Fruit fly (Drosophila melanogaster) whole organism, embryonic: ENCODE data around the gene HDAC1.

Source experiments
- Atf6 ChIP-seq: fragments of 200-800 bp; sonication (Bioruptor generic); IDR thresholded peaks from 2 replicates; pipeline ENCODE4 v1.3.6; 2022; ENCODE audit warnings: missing biosample characterization, missing genetic modification characterization
- Awh ChIP-seq: fragments of 200-800 bp; sonication (Bioruptor generic); IDR thresholded peaks from 2 replicates; pipeline ENCODE4, ENCODE4 v1.3.6; 2022; ENCODE audit warnings: missing biosample characterization, missing genetic modification characterization
- C15 ChIP-seq: fragments of 200-800 bp; sonication (Bioruptor generic); IDR thresholded peaks from 3 replicates; pipeline ENCODE4 v1.3.6; 2022; ENCODE audit warnings: missing biosample characterization, missing genetic modification characterization
- CG12071 ChIP-seq: fragments of 200-800 bp; sonication (Bioruptor generic); optimal IDR thresholded peaks from 3 replicates; lab custom pipeline; 2018; ENCODE audit warnings: missing biosample characterization, mild to moderate bottlenecking, missing genetic modification characterization
- CG17568 ChIP-seq: fragments of 200-800 bp; sonication (Bioruptor generic); optimal IDR thresholded peaks from 2 replicates; lab custom pipeline; 2018; ENCODE audit warnings: missing biosample characterization, mild to moderate bottlenecking, missing genetic modification characterization, moderate library complexity
- CG17612 ChIP-seq: fragments of 200-800 bp; sonication (Bioruptor generic); IDR thresholded peaks from 2 replicates; pipeline ENCODE4 v1.3.6; 2022; ENCODE audit warnings: missing biosample characterization, missing genetic modification characterization
- CG17802 ChIP-seq: fragments of 200-800 bp; sonication (Bioruptor generic); optimal IDR thresholded peaks from 2 replicates; lab custom pipeline; 2018; ENCODE audit warnings: missing biosample characterization, mild to moderate bottlenecking, missing genetic modification characterization, moderate library complexity
- CG3065 ChIP-seq: fragments of 200-800 bp; sonication (Bioruptor generic); optimal IDR thresholded peaks from 2 replicates; lab custom pipeline; 2016; ENCODE audit warnings: missing biosample characterization, missing genetic modification characterization
- CG3281 ChIP-seq: fragments of 200-800 bp; sonication (Bioruptor generic); optimal IDR thresholded peaks from 3 replicates; lab custom pipeline; 2017; ENCODE audit warnings: missing biosample characterization, mild to moderate bottlenecking, missing genetic modification characterization
- CG33557 ChIP-seq: fragments of 200-800 bp; sonication (Bioruptor generic); optimal IDR thresholded peaks from 2 replicates; lab custom pipeline; 2019; ENCODE audit warnings: missing biosample characterization, mild to moderate bottlenecking, missing genetic modification characterization, moderate library complexity
- CG3726 ChIP-seq: fragments of 200-800 bp; sonication (Bioruptor generic); IDR thresholded peaks from 3 replicates; pipeline ENCODE4, ENCODE4 v1.3.6; 2022; ENCODE audit warnings: missing biosample characterization, missing genetic modification characterization
- CG43689 ChIP-seq: fragments of 200-800 bp; sonication (Bioruptor generic); IDR thresholded peaks from 2 replicates; pipeline ENCODE4 v1.3.6; 2022; ENCODE audit warnings: missing biosample characterization, missing genetic modification characterization
- CG4707 ChIP-seq: fragments of 200-800 bp; sonication (Bioruptor generic); optimal IDR thresholded peaks from 2 replicates; lab custom pipeline; 2018; ENCODE audit warnings: missing biosample characterization, mild to moderate bottlenecking, missing genetic modification characterization, moderate library complexity
- CG7928 ChIP-seq: fragments of 200-800 bp; sonication (Bioruptor generic); optimal IDR thresholded peaks from 2 replicates; lab custom pipeline; 2017; ENCODE audit warnings: missing biosample characterization, mild to moderate bottlenecking, missing genetic modification characterization
- CG7963 ChIP-seq: fragments of 200-800 bp; sonication (Bioruptor generic); IDR thresholded peaks from 3 replicates; pipeline ENCODE4 v1.3.6; 2022; ENCODE audit warnings: missing biosample characterization, missing genetic modification characterization; ENCODE audit not compliant: partially characterized antibody
- CG7987 ChIP-seq: fragments of 200-800 bp; sonication (Bioruptor generic); optimal IDR thresholded peaks from 2 replicates; lab custom pipeline; 2018; ENCODE audit warnings: missing biosample characterization, mild to moderate bottlenecking, missing genetic modification characterization, moderate library complexity
- CG9437 ChIP-seq: fragments of 200-800 bp; sonication (Bioruptor generic); optimal IDR thresholded peaks from 2 replicates; lab custom pipeline; 2018; ENCODE audit warnings: missing biosample characterization, mild to moderate bottlenecking, missing genetic modification characterization
- CG9797 ChIP-seq: fragments of 200-800 bp; sonication (Bioruptor generic); optimal IDR thresholded peaks from 3 replicates; lab custom pipeline; 2018; ENCODE audit warnings: missing biosample characterization, mild to moderate bottlenecking, missing genetic modification characterization
- CTCF ChIP-seq: fragments of 200-800 bp; sonication (Bioruptor generic); optimal IDR thresholded peaks from 2 replicates; lab custom pipeline; 2017; ENCODE audit warnings: missing biosample characterization, mild to moderate bottlenecking, missing genetic modification characterization, moderate library complexity
- Deaf1 ChIP-seq: fragments of 200-800 bp; optimal IDR thresholded peaks from 3 replicates; lab custom pipeline; 2019; ENCODE audit warnings: missing biosample characterization, mild to moderate bottlenecking, missing genetic modification characterization, moderate library complexity
- Dfd ChIP-seq, 2 experiments: fragments of >200 bp; optimal IDR thresholded peaks; 2 replicates each; lab custom pipeline; 2017; ENCODE audit warnings: missing biosample characterization in 2 of 2, missing genetic modification characterization in 2 of 2
- Gug ChIP-seq: fragments of 200-800 bp; sonication (Bioruptor generic); IDR thresholded peaks from 4 replicates; pipeline ENCODE4 v1.3.6; 2022; ENCODE audit warnings: missing biosample characterization, missing genetic modification characterization
- Hmr ChIP-seq: fragments of 200-800 bp; sonication (Bioruptor generic); optimal IDR thresholded peaks from 3 replicates; lab custom pipeline; 2017; ENCODE audit warnings: mild to moderate bottlenecking, missing biosample characterization, missing genetic modification reagents, missing genetic modification characterization
- Mrtf ChIP-seq: fragments of 200-800 bp; sonication (Bioruptor generic); IDR thresholded peaks from 3 replicates; pipeline ENCODE4 v1.3.6; 2022; ENCODE audit warnings: missing biosample characterization, missing genetic modification characterization
- Ptx1 ChIP-seq: fragments of 200-800 bp; sonication (Bioruptor generic); IDR thresholded peaks from 2 replicates; pipeline ENCODE4 v1.3.6; 2022; ENCODE audit warnings: missing biosample characterization, missing genetic modification characterization
- Ravus ChIP-seq: fragments of 200-800 bp; sonication (Bioruptor generic); IDR thresholded peaks from 2 replicates; pipeline ENCODE4 v1.3.6; 2022; ENCODE audit warnings: missing biosample characterization, missing genetic modification characterization
- Six4 ChIP-seq: fragments of 200-800 bp; sonication (Bioruptor generic); optimal IDR thresholded peaks from 2 replicates; lab custom pipeline; 2016; ENCODE audit warnings: missing biosample characterization, missing genetic modification characterization
- Taf1 ChIP-seq: fragments of 200-800 bp; sonication (Bioruptor generic); IDR thresholded peaks from 2 replicates; pipeline ENCODE4 v1.3.6; 2022; ENCODE audit warnings: missing biosample characterization, missing genetic modification characterization
- amos ChIP-seq: fragments of 200-800 bp; sonication (Bioruptor generic); IDR thresholded peaks from 2 replicates; pipeline ENCODE4 v1.3.6; 2022; ENCODE audit warnings: missing biosample characterization, missing genetic modification characterization; ENCODE audit not compliant: partially characterized antibody
- bowl ChIP-seq: fragments of 200-800 bp; sonication (Bioruptor generic); IDR thresholded peaks from 2 replicates; pipeline ENCODE4 v1.3.6; 2022; ENCODE audit warnings: missing biosample characterization, missing genetic modification characterization
- bsh ChIP-seq, 2 experiments: fragments of 200-800 bp; sonication (Bioruptor generic); optimal IDR thresholded peaks; 2 replicates each; lab custom pipeline; 2017 to 2018; ENCODE audit warnings: mild to moderate bottlenecking in 2 of 2, missing biosample characterization in 2 of 2, missing genetic modification characterization in 2 of 2, moderate library complexity in 1 of 2
- cad ChIP-seq: fragments of >200 bp; optimal IDR thresholded peaks from 2 replicates; lab custom pipeline; 2017; ENCODE audit warnings: missing biosample characterization, missing genetic modification characterization
- croc ChIP-seq: fragments of 200-800 bp; sonication (Bioruptor generic); conservative IDR thresholded peaks from 3 replicates; pipeline ENCODE4 v1.3.6; 2022; ENCODE audit warnings: missing biosample characterization, missing genetic modification characterization
- emc ChIP-seq: fragments of 200-800 bp; sonication (Bioruptor generic); optimal IDR thresholded peaks from 2 replicates; lab custom pipeline; 2016; ENCODE audit warnings: missing biosample characterization, missing genetic modification characterization
- eve ChIP-seq, 2 experiments: fragments of >200 bp; optimal IDR thresholded peaks; 2 replicates each; lab custom pipeline; 2017; ENCODE audit warnings: missing biosample characterization in 2 of 2, missing genetic modification characterization in 2 of 2
- grau ChIP-seq: fragments of 200-800 bp; optimal IDR thresholded peaks from 3 replicates; lab custom pipeline; 2019; ENCODE audit warnings: missing biosample characterization, mild to moderate bottlenecking, missing genetic modification characterization, moderate library complexity
- ham ChIP-seq: fragments of 200-800 bp; sonication (Bioruptor generic); IDR thresholded peaks from 2 replicates; pipeline ENCODE4 v1.3.6; 2022; ENCODE audit warnings: missing biosample characterization, missing genetic modification characterization
- hbn ChIP-seq: fragments of 200-800 bp; sonication (Bioruptor generic); IDR thresholded peaks from 2 replicates; pipeline ENCODE4 v1.3.6; 2022; ENCODE audit warnings: missing biosample characterization, missing genetic modification characterization; ENCODE audit not compliant: partially characterized antibody
- hth ChIP-seq: fragments of >200 bp; optimal IDR thresholded peaks from 2 replicates; lab custom pipeline; 2017; ENCODE audit warnings: inconsistent platforms
- insv ChIP-seq, 2 experiments: fragments of 200-800 bp; sonication (Bioruptor generic); optimal IDR thresholded peaks; 3 replicates each; lab custom pipeline; 2016 to 2018; ENCODE audit warnings: missing biosample characterization in 2 of 2, missing genetic modification characterization in 2 of 2
- inv ChIP-seq: fragments of 200-800 bp; sonication (Bioruptor generic); IDR thresholded peaks from 2 replicates; pipeline ENCODE4 v1.3.6; 2022; ENCODE audit warnings: missing biosample characterization, missing genetic modification characterization; ENCODE audit not compliant: partially characterized antibody
- jumu ChIP-seq: fragments of 200-800 bp; sonication (Bioruptor generic); optimal IDR thresholded peaks from 3 replicates; lab custom pipeline; 2016; ENCODE audit warnings: missing biosample characterization, missing genetic modification characterization
- lola ChIP-seq, 3 experiments: fragments of >200 bp in 2 of 3; fragments of 200-800 bp in 1 of 3; sonication (Bioruptor generic) in 1 of 3; optimal IDR thresholded peaks; 2 replicates each; lab custom pipeline; 2017 to 2019; ENCODE audit warnings: missing biosample characterization in 3 of 3, missing genetic modification characterization in 3 of 3, mild to moderate bottlenecking in 1 of 3, moderate library complexity in 1 of 3
- mirr ChIP-seq: fragments of 200-800 bp; sonication (Bioruptor generic); optimal IDR thresholded peaks from 3 replicates; lab custom pipeline; 2018; ENCODE audit warnings: missing biosample characterization, mild to moderate bottlenecking, missing genetic modification characterization
- sc ChIP-seq, 3 experiments: fragments of >200 bp in 2 of 3; fragments of 200-800 bp in 1 of 3; sonication (Bioruptor generic) in 1 of 3; optimal IDR thresholded peaks; 2 replicates in 2 of 3; 3 replicates in 1 of 3; lab custom pipeline; 2017; ENCODE audit warnings: mild to moderate bottlenecking in 1 of 3, missing biosample characterization in 1 of 3, missing genetic modification characterization in 1 of 3, missing genetic modification reagents in 1 of 3
- scrt ChIP-seq: fragments of 200-800 bp; sonication (Bioruptor generic); optimal IDR thresholded peaks from 2 replicates; lab custom pipeline; 2018; ENCODE audit warnings: missing biosample characterization, mild to moderate bottlenecking, missing genetic modification characterization, moderate library complexity
- so ChIP-seq: fragments of 200-800 bp; sonication (Bioruptor generic); IDR thresholded peaks from 3 replicates; pipeline ENCODE4 v1.3.6; 2022; ENCODE audit warnings: missing biosample characterization, missing genetic modification characterization
- stc ChIP-seq: fragments of 200-800 bp; sonication (Bioruptor generic); IDR thresholded peaks from 2 replicates; pipeline ENCODE4 v1.3.6; 2022; ENCODE audit warnings: missing biosample characterization, missing genetic modification characterization
- unpg ChIP-seq: fragments of 200-800 bp; sonication (Bioruptor generic); optimal IDR thresholded peaks from 3 replicates; lab custom pipeline; 2018; ENCODE audit warnings: missing biosample characterization, mild to moderate bottlenecking, missing genetic modification characterization, moderate library complexity
- wor ChIP-seq: fragments of 200-800 bp; sonication (Bioruptor generic); IDR thresholded peaks from 2 replicates; pipeline ENCODE4 v1.3.6; 2022; ENCODE audit warnings: missing biosample characterization, missing genetic modification characterization
- zen2 ChIP-seq: fragments of 200-800 bp; sonication (Bioruptor generic); IDR thresholded peaks from 3 replicates; pipeline ENCODE4 v1.3.6; 2022; ENCODE audit warnings: missing biosample characterization, missing genetic modification characterization; ENCODE audit not compliant: partially characterized antibody

HDAC1 gene

DNA sequence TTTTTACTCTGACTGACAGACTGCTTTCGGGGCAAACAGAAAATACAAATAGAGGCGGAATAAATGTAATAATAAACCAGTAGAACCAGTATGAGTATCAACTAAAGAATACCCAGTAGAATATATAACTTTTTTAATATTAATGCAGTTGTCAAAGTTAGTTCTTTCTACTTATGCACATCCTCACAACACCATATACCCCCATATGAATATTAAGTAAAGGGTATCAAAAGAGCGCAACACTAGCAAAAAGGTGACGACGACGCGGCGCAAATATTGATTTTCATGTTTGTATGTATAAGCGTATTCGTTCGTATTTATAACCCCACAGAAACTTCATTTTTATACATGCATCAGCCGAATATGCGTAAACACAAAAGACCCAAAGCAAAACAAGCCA, 13.5 kb upstream of the HDAC1 start (continued):
- peak; percentile 76 for TF ChIP-seq Deaf1 (tag; lab: Kevin White, UChicago)
- peak; percentile 89 for TF ChIP-seq CG33557 (GFP tag; lab: Kevin White, UChicago)
- TF ChIP-seq CG9437 (GFP tag; lab: Kevin White, UChicago): peak; percentile 88
- peak; percentile 94 for TF ChIP-seq so (GFP tag; lab: Robert Waterston, UW)
- TF ChIP-seq Six4 (GFP tag; lab: Kevin White, UChicago): peak; percentile 88
- peak; percentile 80 for TF ChIP-seq CG3065 (GFP tag; lab: Kevin White, UChicago)
- peak; percentile 69 for TF ChIP-seq jumu (GFP tag; lab: Kevin White, UChicago)
- TF ChIP-seq emc (GFP tag; lab: Kevin White, UChicago): peak; percentile 81
- TF ChIP-seq CG3726: peak; percentile 92
- peak; percentile 93 for TF ChIP-seq Atf6 (GFP tag; lab: Robert Waterston, UW)
- no peak for TF ChIP-seq ham
- TF ChIP-seq sc (optimal IDR thresholded peaks at IDR 0.05; lab: Kevin White, UChicago): no peak
- peak; percentile 94 for TF ChIP-seq sc (GFP tag; optimal IDR thresholded peaks at IDR 0.05; lab: Kevin White, UChicago)
- peak; percentile 82 for TF ChIP-seq CG4707 (GFP tag; lab: Kevin White, UChicago)
- no peak for TF ChIP-seq amos
- TF ChIP-seq wor: peak; percentile 85
- peak; percentile 68 for TF ChIP-seq Ravus
- TF ChIP-seq CG43689 (GFP tag; lab: Robert Waterston, UW): peak; percentile 83
- TF ChIP-seq lola (GFP tag; optimal IDR thresholded peaks at IDR 0.05; lab: Kevin White, UChicago): peak in 1 of 3 experiments; percentile 90
- TF ChIP-seq zen2: no peak
- TF ChIP-seq CG17802 (tag; lab: Kevin White, UChicago): peak; percentile 73
- TF ChIP-seq hbn: no peak
- peak; percentile 91 for TF ChIP-seq CG12071 (GFP tag; lab: Kevin White, UChicago)
- TF ChIP-seq bowl (GFP tag; lab: Robert Waterston, UW): peak; percentile 71; the same call in 1 of the 2 replicates
- peak; percentile 90 for TF ChIP-seq scrt (GFP tag; lab: Kevin White, UChicago)
- no peak for TF ChIP-seq CG7963 (GFP tag; lab: Robert Waterston, UW)
- TF ChIP-seq stc (GFP tag; lab: Robert Waterston, UW): peak; percentile 95
- TF ChIP-seq unpg (GFP tag; lab: Kevin White, UChicago): peak; percentile 92
- TF ChIP-seq Taf1 (GFP tag; lab: Robert Waterston, UW): peak; percentile 83
- TF ChIP-seq insv (GFP tag; optimal IDR thresholded peaks at IDR 0.05; lab: Kevin White, UChicago): no peak
- TF ChIP-seq CG17568 (GFP tag; lab: Kevin White, UChicago): peak; percentile 93
- peak; percentile 83 for TF ChIP-seq Gug
- peak; percentile 87 for TF ChIP-seq CG7987 (GFP tag; lab: Kevin White, UChicago)
- TF ChIP-seq bsh (GFP tag; optimal IDR thresholded peaks at IDR 0.05; lab: Kevin White, UChicago): peak; percentile 24 to 93
- TF ChIP-seq CG7928 (GFP tag; lab: Kevin White, UChicago): peak; percentile 66
- peak; percentile 38 for TF ChIP-seq CG9797
- no peak for TF ChIP-seq cad (GFP tag; lab: Kevin White, UChicago)
- peak; percentile 85 for TF ChIP-seq C15 (GFP tag; lab: Robert Waterston, UW)
- peak; percentile 79 for TF ChIP-seq CG17612 (GFP tag; lab: Robert Waterston, UW)
- peak; percentile 69 for TF ChIP-seq CTCF (GFP tag; lab: Kevin White, UChicago)
- TF ChIP-seq hth: no peak
- TF ChIP-seq mirr: peak; percentile 61
- TF ChIP-seq Dfd (GFP tag; optimal IDR thresholded peaks at IDR 0.05; lab: Kevin White, UChicago): no peak
- peak in 1 of 2 experiments; percentile 94 for TF ChIP-seq eve (GFP tag; optimal IDR thresholded peaks at IDR 0.05; lab: Kevin White, UChicago)
- TF ChIP-seq Awh: peak; percentile 94
- TF ChIP-seq CG3281 (GFP tag; lab: Kevin White, UChicago): peak; percentile 88
- peak; percentile 88 for TF ChIP-seq Hmr (GFP tag; lab: Kevin White, UChicago)
- TF ChIP-seq grau (tag; lab: Kevin White, UChicago): peak; percentile 90
- peak; percentile 93 for TF ChIP-seq Mrtf (GFP tag; lab: Robert Waterston, UW)
- TF ChIP-seq Ptx1 (GFP tag; lab: Robert Waterston, UW): peak; percentile 94
- TF ChIP-seq inv (GFP tag; lab: Robert Waterston, UW): no peak
- TF ChIP-seq croc: peak; percentile 83
